Worm (Caenorhabditis elegans) whole organism, young adult: Measurements from ENCODE around the gene ddr-2.

Experiments used
- B0019.2 ChIP-seq: fragments of 200-800 bp; sonication (Bioruptor generic); conservative IDR thresholded peaks from 2 replicates; pipeline ENCODE4 v1.3.6; 2022; ENCODE audit warnings: missing genetic modification reagents, missing genetic modification characterization, missing compliant biosample characterization
- B0035.1 ChIP-seq: sonication (generic microtip); optimal IDR thresholded peaks from 2 replicates; lab custom pipeline; 2016; ENCODE audit warnings: missing genetic modification characterization, mild to moderate bottlenecking, missing compliant biosample characterization, missing genotype, missing genetic modification reagents
- B0261.1 ChIP-seq: sonication (generic microtip); optimal IDR thresholded peaks from 2 replicates; lab custom pipeline; 2016; ENCODE audit warnings: mild to moderate bottlenecking, missing genetic modification characterization, moderate library complexity, missing compliant biosample characterization
- B0336.3 ChIP-seq: fragments of 200-800 bp; sonication (Bioruptor generic); IDR thresholded peaks from 2 replicates; pipeline ENCODE4 v1.3.6; 2022; ENCODE audit warnings: missing genetic modification characterization, missing compliant biosample characterization
- D2030.7 ChIP-seq: fragments of 200-800 bp; sonication (Bioruptor generic); IDR thresholded peaks from 2 replicates; pipeline ENCODE4 v1.3.6; 2022; ENCODE audit warnings: missing genetic modification reagents, missing genetic modification characterization, missing compliant biosample characterization
- F23B12.7 ChIP-seq: sonication (generic microtip); optimal IDR thresholded peaks from 2 replicates; lab custom pipeline; 2017; ENCODE audit warnings: missing genetic modification characterization, mild to moderate bottlenecking, missing compliant biosample characterization, antibody characterized with exemption, moderate library complexity; ENCODE audit not compliant: insufficient read depth
- F37B4.10 ChIP-seq: fragments of 200-800 bp; sonication (Bioruptor generic); IDR thresholded peaks from 2 replicates; pipeline ENCODE4 v1.3.6; 2022; ENCODE audit warnings: missing genetic modification characterization, missing compliant biosample characterization
- F39B2.1 ChIP-seq: fragments of 200-800 bp; sonication (Bioruptor generic); IDR thresholded peaks from 2 replicates; pipeline ENCODE4 v1.3.6; 2022; ENCODE audit warnings: missing genetic modification reagents, missing genetic modification characterization, missing compliant biosample characterization
- F57C9.4 ChIP-seq: sonication (generic microtip); optimal IDR thresholded peaks from 2 replicates; lab custom pipeline; 2017; ENCODE audit warnings: mild to moderate bottlenecking, missing genetic modification characterization, missing compliant biosample characterization
- K12H6.12 ChIP-seq: fragments of 200-800 bp; sonication (Bioruptor generic); optimal IDR thresholded peaks from 2 replicates; lab custom pipeline; 2018; ENCODE audit warnings: mild to moderate bottlenecking, missing genetic modification characterization, missing compliant biosample characterization
- Y53G8AR.9 ChIP-seq: fragments of 200-800 bp; sonication (Bioruptor generic); conservative IDR thresholded peaks from 2 replicates; pipeline ENCODE4 v1.3.6; 2022; ENCODE audit warnings: missing genetic modification reagents, missing genetic modification characterization, missing compliant biosample characterization
- Y79H2A.3 ChIP-seq: fragments of 200-800 bp; sonication (Bioruptor generic); conservative IDR thresholded peaks from 2 replicates; pipeline ENCODE4 v1.3.6; 2022; ENCODE audit warnings: missing genetic modification reagents, missing genetic modification characterization, missing compliant biosample characterization
- Y95B8A.8 ChIP-seq: fragments of 200-800 bp; sonication (Bioruptor generic); IDR thresholded peaks from 2 replicates; pipeline ENCODE4 v1.3.6; 2022; ENCODE audit warnings: missing genetic modification reagents, missing genetic modification characterization, missing compliant biosample characterization
- ama-1 ChIP-seq, 3 experiments: fragments of 150-350 bp in 1 of 3; sonication (generic microtip) in 2 of 3; optimal IDR thresholded peaks; 2 replicates each; lab custom pipeline; 2014 to 2018; ENCODE audit warnings: missing biosample characterization in 2 of 3, missing genetic modification characterization in 2 of 3, missing genetic modification reagents in 2 of 3
- aptf-2 ChIP-seq: fragments of 200-800 bp; sonication (Bioruptor generic); conservative IDR thresholded peaks from 2 replicates; pipeline ENCODE4 v1.3.6; 2022; ENCODE audit warnings: missing genetic modification reagents, missing genetic modification characterization, missing compliant biosample characterization
- aptf-3 ChIP-seq: fragments of 200-800 bp; sonication (Bioruptor generic); IDR thresholded peaks from 2 replicates; pipeline ENCODE4 v1.3.6; 2022; ENCODE audit warnings: missing genetic modification characterization, missing compliant biosample characterization
- athp-1 ChIP-seq: sonication (generic microtip); optimal IDR thresholded peaks from 2 replicates; lab custom pipeline; 2017; ENCODE audit warnings: mild to moderate bottlenecking, missing genetic modification characterization, missing compliant biosample characterization
- bed-2 ChIP-seq: fragments of 200-800 bp; sonication (Bioruptor generic); IDR thresholded peaks from 2 replicates; pipeline ENCODE4 v1.3.6; 2022; ENCODE audit warnings: missing genetic modification reagents, missing genetic modification characterization, missing compliant biosample characterization
- ccch-3 ChIP-seq: fragments of 200-800 bp; sonication (Bioruptor generic); optimal IDR thresholded peaks from 2 replicates; lab custom pipeline; 2018; ENCODE audit warnings: mild to moderate bottlenecking, missing genetic modification characterization, missing compliant biosample characterization
- ceh-100 ChIP-seq: fragments of 200-800 bp; sonication (Bioruptor generic); IDR thresholded peaks from 2 replicates; pipeline ENCODE4 v1.3.6; 2022; ENCODE audit warnings: missing genetic modification reagents, missing genetic modification characterization, missing compliant biosample characterization
- ceh-40 ChIP-seq: fragments of 200-800 bp; sonication (Bioruptor generic); IDR thresholded peaks from 2 replicates; pipeline ENCODE4 v1.3.6; 2022; ENCODE audit warnings: missing genetic modification characterization, missing compliant biosample characterization
- ceh-58 ChIP-seq: fragments of 200-800 bp; sonication (Bioruptor generic); IDR thresholded peaks from 2 replicates; pipeline ENCODE4 v1.3.6; 2022; ENCODE audit warnings: missing genetic modification characterization, missing compliant biosample characterization
- ceh-79 ChIP-seq: sonication (generic microtip); optimal IDR thresholded peaks from 2 replicates; lab custom pipeline; 2017; ENCODE audit warnings: mild to moderate bottlenecking, missing genetic modification characterization, missing compliant biosample characterization
- egl-18 ChIP-seq: fragments of 200-800 bp; sonication (Bioruptor generic); IDR thresholded peaks from 2 replicates; pipeline ENCODE4 v1.3.6; 2022; ENCODE audit warnings: missing genetic modification reagents, missing genetic modification characterization, missing compliant biosample characterization
- egrh-3 ChIP-seq: fragments of 200-800 bp; sonication (Bioruptor generic); IDR thresholded peaks from 2 replicates; pipeline ENCODE4 v1.3.6; 2022; ENCODE audit warnings: missing genetic modification reagents, missing genetic modification characterization, missing compliant biosample characterization
- fkh-3 ChIP-seq: sonication (generic microtip); optimal IDR thresholded peaks from 2 replicates; lab custom pipeline; 2016; ENCODE audit warnings: mild to moderate bottlenecking, missing genetic modification characterization, missing compliant biosample characterization
- gei-17 ChIP-seq: fragments of 200-800 bp; sonication (Bioruptor generic); optimal IDR thresholded peaks from 2 replicates; lab custom pipeline; 2018; ENCODE audit warnings: mild to moderate bottlenecking, missing genetic modification characterization, missing compliant biosample characterization
- hlh-26 ChIP-seq: fragments of 200-800 bp; sonication (Bioruptor generic); conservative IDR thresholded peaks from 2 replicates; pipeline ENCODE4 v1.3.6; 2022; ENCODE audit warnings: missing genetic modification reagents, missing genetic modification characterization, missing compliant biosample characterization
- hmg-1.2 ChIP-seq: fragments of 200-800 bp; sonication (Bioruptor generic); IDR thresholded peaks from 2 replicates; pipeline ENCODE4 v1.3.6; 2022; ENCODE audit warnings: missing genetic modification reagents, missing genetic modification characterization, missing compliant biosample characterization
- hrde-1 ChIP-seq: sonication (generic microtip); optimal IDR thresholded peaks from 2 replicates; lab custom pipeline; 2016; ENCODE audit warnings: missing genetic modification characterization, mild to moderate bottlenecking, missing compliant biosample characterization, moderate library complexity, missing genotype, missing genetic modification reagents, borderline replicate concordance
- lag-1 ChIP-seq: fragments of 200-800 bp; sonication (Bioruptor generic); IDR thresholded peaks from 2 replicates; pipeline ENCODE4 v1.3.6; 2022; ENCODE audit warnings: missing genetic modification reagents, missing genetic modification characterization, missing compliant biosample characterization
- let-526 ChIP-seq: fragments of 200-800 bp; sonication (Bioruptor generic); IDR thresholded peaks from 2 replicates; pipeline ENCODE4 v1.3.6; 2022; ENCODE audit warnings: missing genetic modification reagents, missing genetic modification characterization, missing compliant biosample characterization
- lsy-27 ChIP-seq: sonication (generic microtip); optimal IDR thresholded peaks from 2 replicates; lab custom pipeline; 2017; ENCODE audit warnings: missing genetic modification characterization, mild to moderate bottlenecking, missing compliant biosample characterization, antibody characterized with exemption, missing genotype, borderline replicate concordance; ENCODE audit not compliant: insufficient read depth
- madf-10 ChIP-seq: sonication (generic microtip); optimal IDR thresholded peaks from 2 replicates; lab custom pipeline; 2016; ENCODE audit warnings: mild to moderate bottlenecking, missing genetic modification characterization, missing compliant biosample characterization
- madf-3 ChIP-seq: fragments of 200-800 bp; sonication (Bioruptor generic); IDR thresholded peaks from 2 replicates; pipeline ENCODE4 v1.3.6; 2022; ENCODE audit warnings: missing genetic modification reagents, missing genetic modification characterization, missing compliant biosample characterization
- madf-6 ChIP-seq: fragments of 200-800 bp; sonication (Bioruptor generic); IDR thresholded peaks from 2 replicates; pipeline ENCODE4 v1.3.6; 2022; ENCODE audit warnings: missing genetic modification reagents, missing genetic modification characterization, missing compliant biosample characterization
- madf-8 ChIP-seq: fragments of 200-800 bp; sonication (Bioruptor generic); conservative IDR thresholded peaks from 2 replicates; pipeline ENCODE4 v1.3.6; 2022; ENCODE audit warnings: missing genetic modification reagents, missing genetic modification characterization, missing compliant biosample characterization
- mel-28 ChIP-seq: sonication (generic microtip); optimal IDR thresholded peaks from 2 replicates; lab custom pipeline; 2016; ENCODE audit warnings: borderline replicate concordance, mild to moderate bottlenecking, missing genetic modification characterization, missing compliant biosample characterization
- nhr-80 ChIP-seq: sonication (generic microtip); optimal IDR thresholded peaks from 2 replicates; lab custom pipeline; 2016; ENCODE audit warnings: missing genetic modification characterization, missing compliant biosample characterization
- rcor-1 ChIP-seq: fragments of 200-800 bp; sonication (Bioruptor generic); IDR thresholded peaks from 2 replicates; pipeline ENCODE4 v1.3.6; 2022; ENCODE audit warnings: missing genetic modification reagents, missing genetic modification characterization, missing compliant biosample characterization
- snpc-4 ChIP-seq, 5 experiments: fragments of 150-350 bp in 1 of 5; sonication (generic microtip) in 4 of 5; optimal IDR thresholded peaks; 2 replicates each; lab custom pipeline; 2014 to 2018; ENCODE audit warnings: missing genetic modification characterization in 5 of 5, missing biosample characterization in 3 of 5, antibody characterized with exemption in 2 of 5, mild to moderate bottlenecking in 2 of 5, missing compliant biosample characterization in 2 of 5, missing genotype in 2 of 5, moderate library complexity in 2 of 5, missing genetic modification reagents in 1 of 5
- somi-1 ChIP-seq: fragments of 200-800 bp; sonication (Bioruptor generic); optimal IDR thresholded peaks from 2 replicates; lab custom pipeline; 2018; ENCODE audit warnings: mild to moderate bottlenecking, missing genetic modification characterization, missing compliant biosample characterization
- tbx-9 ChIP-seq: sonication (generic microtip); optimal IDR thresholded peaks from 2 replicates; lab custom pipeline; 2016; ENCODE audit warnings: borderline replicate concordance, missing genetic modification characterization, inconsistent platforms, missing compliant biosample characterization
- tlf-1 ChIP-seq: fragments of 200-800 bp; sonication (Bioruptor generic); optimal IDR thresholded peaks from 2 replicates; lab custom pipeline; 2018; ENCODE audit warnings: mild to moderate bottlenecking, missing genetic modification characterization, missing compliant biosample characterization
- unc-62 ChIP-seq: fragments of 150-350 bp; optimal IDR thresholded peaks from 2 replicates; lab custom pipeline; 2014; ENCODE audit warnings: missing biosample characterization, missing genetic modification reagents, missing genetic modification characterization
- zim-3 ChIP-seq: sonication (generic microtip); optimal IDR thresholded peaks from 2 replicates; lab custom pipeline; 2017; ENCODE audit warnings: mild to moderate bottlenecking, missing genetic modification characterization, moderate library complexity, missing compliant biosample characterization
- ztf-26 ChIP-seq: sonication (generic microtip); optimal IDR thresholded peaks from 2 replicates; lab custom pipeline; 2017; ENCODE audit warnings: missing genetic modification characterization, missing compliant biosample characterization

Gene ddr-2

ce11 chrX:3371264-3371663, 56.1 kb downstream of the ddr-2 start (continued):
- TF ChIP-seq F39B2.1 = no peak
- TF ChIP-seq Y79H2A.3 (GFP tag; lab: Robert Waterston, UW) = no peak
- no peak for TF ChIP-seq ceh-58 (GFP tag; lab: Robert Waterston, UW)
- peak; percentile 23 for TF ChIP-seq nhr-80
- no peak for TF ChIP-seq bed-2
- peak; percentile 73 for TF ChIP-seq Y95B8A.8
- TF ChIP-seq ccch-3 (GFP tag; lab: Kevin White, UChicago) = no peak
- no peak for TF ChIP-seq aptf-2 (GFP tag; lab: Robert Waterston, UW)
- no peak for TF ChIP-seq ama-1 (optimal IDR thresholded peaks at IDR 0.05; lab: Kevin White, UChicago)
- peak; percentile 75 to 90 for TF ChIP-seq ama-1 (GFP tag; optimal IDR thresholded peaks at IDR 0.05; lab: Kevin White, UChicago)
- TF ChIP-seq aptf-3 (GFP tag; lab: Robert Waterston, UW) = peak; percentile 48; the same call in 1 of the 2 replicates
- no peak for TF ChIP-seq let-526
- TF ChIP-seq egl-18 (GFP tag; lab: Robert Waterston, UW) = 0 out of 2 replicates have a peak, but pooled peaks have one; percentile 55
- peak; percentile 60 for TF ChIP-seq gei-17
- peak; percentile 55 for TF ChIP-seq F23B12.7
- TF ChIP-seq lsy-27 = peak; percentile 63
- peak; percentile 33 for TF ChIP-seq fkh-3
- no peak for TF ChIP-seq F37B4.10 (GFP tag; lab: Robert Waterston, UW)
- peak; percentile 46 for TF ChIP-seq zim-3 (tag; lab: Kevin White, UChicago)
- no peak for TF ChIP-seq hlh-26
- peak; percentile 44 for TF ChIP-seq ceh-100 (GFP tag; lab: Robert Waterston, UW)
- peak; percentile 57; the same call in 1 of the 2 replicates for TF ChIP-seq egrh-3
- no peak for TF ChIP-seq mel-28 (tag; lab: Kevin White, UChicago)
- peak; percentile 47 for TF ChIP-seq B0035.1 (tag; lab: Kevin White, UChicago)
- no peak for TF ChIP-seq lag-1 (GFP tag; lab: Robert Waterston, UW)
- TF ChIP-seq Y53G8AR.9 (GFP tag; lab: Robert Waterston, UW) = peak; percentile 39; the same call in 1 of the 2 replicates
- no peak for TF ChIP-seq unc-62 (GFP tag; lab: Kevin White, UChicago)
- peak; percentile 51 for TF ChIP-seq ztf-26 (tag; lab: Kevin White, UChicago)
- peak; percentile 26 for TF ChIP-seq somi-1 (GFP tag; lab: Kevin White, UChicago)
- no peak for TF ChIP-seq B0019.2 (GFP tag; lab: Robert Waterston, UW)
- TF ChIP-seq athp-1 = peak; percentile 55
- TF ChIP-seq K12H6.12 = peak; percentile 52
- TF ChIP-seq ceh-79 = peak; percentile 35
- peak; percentile 81; the same call in 1 of the 2 replicates for TF ChIP-seq ceh-40 (GFP tag; lab: Robert Waterston, UW)
- TF ChIP-seq madf-8 (GFP tag; lab: Robert Waterston, UW) = 0 out of 2 replicates have a peak, but pooled peaks have one; percentile 5
- peak; percentile 5 for TF ChIP-seq tlf-1 (GFP tag; lab: Kevin White, UChicago)
- TF ChIP-seq rcor-1 (GFP tag; lab: Robert Waterston, UW) = peak; percentile 75
- TF ChIP-seq B0261.1 (tag; lab: Kevin White, UChicago) = peak; percentile 95
- peak; percentile 83 for TF ChIP-seq hmg-1.2 (GFP tag; lab: Robert Waterston, UW)
- TF ChIP-seq madf-6 (GFP tag; lab: Robert Waterston, UW) = peak; percentile 52; the same call in 1 of the 2 replicates
- TF ChIP-seq D2030.7 (GFP tag; lab: Robert Waterston, UW) = peak; percentile 73
- no peak for TF ChIP-seq hrde-1 (tag; lab: Kevin White, UChicago)
- TF ChIP-seq B0336.3 (GFP tag; lab: Robert Waterston, UW) = peak; percentile 55; the same call in 1 of the 2 replicates
- TF ChIP-seq tbx-9 (tag; lab: Kevin White, UChicago) = no peak
- no peak for TF ChIP-seq F57C9.4 (tag; lab: Kevin White, UChicago)
- TF ChIP-seq madf-10 = peak; percentile 79
- TF ChIP-seq snpc-4 (GFP tag; optimal IDR thresholded peaks at IDR 0.05; lab: Kevin White, UChicago) = peak; percentile 60
- peak; percentile 32 to 72 (median 56) for TF ChIP-seq snpc-4 (tag; optimal IDR thresholded peaks at IDR 0.05; lab: Kevin White, UChicago)
- peak; percentile 77; the same call in 1 of the 2 replicates for TF ChIP-seq madf-3 (GFP tag; lab: Robert Waterston, UW)
